Worm (Caenorhabditis elegans) whole organism, L4/young adult: ENCODE measurements around the gene latd-1.

Experiments
- W03F9.2 ChIP-seq: fragments of 150-350 bp; optimal IDR thresholded peaks from 2 replicates; lab custom pipeline; 2014; ENCODE audit warnings: missing biosample characterization, missing genetic modification characterization
- him-1 ChIP-seq: sonication (generic microtip); optimal IDR thresholded peaks from 2 replicates; lab custom pipeline; 2016; ENCODE audit warnings: missing genotype, missing genetic modification reagents, missing genetic modification characterization, missing compliant biosample characterization

ce11 chrX:7883994-7884393, 13.6 kb downstream of the latd-1 start, which contains the start of gene pcyt-2.2:
- TF ChIP-seq him-1 (tag; lab: Kevin White, UChicago) = no peak
- no peak for TF ChIP-seq W03F9.2 (tag; lab: Kevin White, UChicago)
